Fruit fly (Drosophila melanogaster) whole organism, pupa: ENCODE measurements around the gene Dop1R2.
A peak's percentile ranks its signal among the peaks of the same experiment; 100 is the strongest.

Source experiments
- CG13204 ChIP-seq: fragments of 200-800 bp; sonication (Bioruptor generic); optimal IDR thresholded peaks from 2 replicates; lab custom pipeline; 2018; ENCODE audit warnings: missing biosample characterization, mild to moderate bottlenecking, missing genetic modification characterization, moderate library complexity
- CG15710 ChIP-seq: fragments of 200-800 bp; sonication (Bioruptor generic); optimal IDR thresholded peaks from 2 replicates; lab custom pipeline; 2018; ENCODE audit warnings: missing biosample characterization, mild to moderate bottlenecking, missing genetic modification characterization, moderate library complexity
- CG17806 ChIP-seq: fragments of 200-800 bp; sonication (Bioruptor generic); optimal IDR thresholded peaks from 2 replicates; lab custom pipeline; 2018; ENCODE audit warnings: missing biosample characterization, mild to moderate bottlenecking, missing genetic modification characterization, moderate library complexity
- CG32121 ChIP-seq: fragments of 200-800 bp; sonication (Bioruptor generic); IDR thresholded peaks from 2 replicates; pipeline ENCODE4 v1.3.6; 2022; ENCODE audit warnings: missing biosample characterization, missing genetic modification characterization
- CG4496 ChIP-seq: fragments of 200-800 bp; sonication (Bioruptor generic); IDR thresholded peaks from 3 replicates; pipeline ENCODE4 v1.3.6; 2022; ENCODE audit warnings: missing biosample characterization, missing genetic modification characterization
- CG8159 ChIP-seq: fragments of 200-800 bp; sonication (Bioruptor generic); optimal IDR thresholded peaks from 3 replicates; lab custom pipeline; 2018; ENCODE audit warnings: missing biosample characterization, mild to moderate bottlenecking, missing genetic modification characterization, moderate library complexity
- CG8301 ChIP-seq: fragments of 200-800 bp; sonication (Bioruptor generic); optimal IDR thresholded peaks from 2 replicates; lab custom pipeline; 2018; ENCODE audit warnings: missing biosample characterization, mild to moderate bottlenecking, missing genetic modification characterization
- CG9948 ChIP-seq: fragments of 200-800 bp; sonication (Bioruptor generic); optimal IDR thresholded peaks from 2 replicates; lab custom pipeline; 2018; ENCODE audit warnings: missing biosample characterization, mild to moderate bottlenecking, missing genetic modification characterization, moderate library complexity
- D1 ChIP-seq: fragments of 200-800 bp; sonication (Bioruptor generic); optimal IDR thresholded peaks from 2 replicates; lab custom pipeline; 2018; ENCODE audit warnings: missing biosample characterization, mild to moderate bottlenecking, missing genetic modification characterization, moderate library complexity
- EcR ChIP-seq: fragments of 200-800 bp; sonication (Bioruptor generic); optimal IDR thresholded peaks from 3 replicates; lab custom pipeline; 2019; ENCODE audit warnings: missing biosample characterization, missing genetic modification characterization, mild to moderate bottlenecking, moderate library complexity, missing genetic modification reagents
- Ets98B ChIP-seq: fragments of 200-800 bp; sonication (Bioruptor generic); IDR thresholded peaks from 2 replicates; pipeline ENCODE4 v1.3.6; 2022; ENCODE audit warnings: missing biosample characterization, missing genetic modification characterization
- Pif1A ChIP-seq: fragments of 200-800 bp; sonication (Bioruptor generic); optimal IDR thresholded peaks from 3 replicates; lab custom pipeline; 2016; ENCODE audit warnings: missing biosample characterization, missing genetic modification characterization
- Pif1B ChIP-seq: fragments of 200-800 bp; sonication (Bioruptor generic); optimal IDR thresholded peaks from 3 replicates; lab custom pipeline; 2016; ENCODE audit warnings: missing biosample characterization, missing genetic modification characterization
- fd96Ca ChIP-seq: fragments of 200-800 bp; sonication (Bioruptor generic); IDR thresholded peaks from 3 replicates; pipeline ENCODE4 v1.3.6; 2022; ENCODE audit warnings: missing biosample characterization, missing genetic modification characterization

- no peak for TF ChIP-seq CG13204 (GFP tag; lab: Kevin White, UChicago)
- no peak for TF ChIP-seq CG8159 (tag; lab: Kevin White, UChicago)
- TF ChIP-seq CG4496 (GFP tag; lab: Robert Waterston, UW), result no peak
- TF ChIP-seq D1 (tag; lab: Kevin White, UChicago), result no peak
- TF ChIP-seq Pif1B (GFP tag; lab: Kevin White, UChicago), result no peak
- no peak for TF ChIP-seq CG9948 (tag; lab: Kevin White, UChicago)
- TF ChIP-seq EcR (GFP tag; lab: Kevin White, UChicago), result peak; percentile 38
- no peak for TF ChIP-seq fd96Ca (GFP tag; lab: Robert Waterston, UW)
- TF ChIP-seq CG8301 (tag; lab: Kevin White, UChicago), result no peak
- TF ChIP-seq CG32121 (GFP tag; lab: Robert Waterston, UW), result no peak
- no peak for TF ChIP-seq CG17806 (tag; lab: Kevin White, UChicago)
- TF ChIP-seq CG15710 (tag; lab: Kevin White, UChicago), result no peak
- TF ChIP-seq Pif1A (GFP tag; lab: Kevin White, UChicago), result no peak
- no peak for TF ChIP-seq Ets98B (GFP tag; lab: Robert Waterston, UW)
Measured at dm6 chr3R:29585015-29585701, 74.6 kb downstream of the Dop1R2 start.
